Fruit fly (Drosophila melanogaster) whole organism, pupa: ENCODE measurements around the gene dsb.

Source experiments
- CG10348 ChIP-seq: fragments of 200-800 bp; sonication (Bioruptor generic); IDR thresholded peaks from 2 replicates; pipeline ENCODE4 v1.3.6; 2022; ENCODE audit warnings: missing biosample characterization, missing genetic modification characterization
- CG12605 ChIP-seq: fragments of 200-800 bp; sonication (Bioruptor generic); IDR thresholded peaks from 2 replicates; pipeline ENCODE4 v1.3.6; 2022; ENCODE audit warnings: missing biosample characterization, missing genetic modification characterization
- CG13204 ChIP-seq: fragments of 200-800 bp; sonication (Bioruptor generic); optimal IDR thresholded peaks from 2 replicates; lab custom pipeline; 2018; ENCODE audit warnings: missing biosample characterization, mild to moderate bottlenecking, missing genetic modification characterization, moderate library complexity
- CG14655 ChIP-seq: fragments of 200-800 bp; sonication (Bioruptor generic); optimal IDR thresholded peaks from 3 replicates; lab custom pipeline; 2017; ENCODE audit warnings: mild to moderate bottlenecking, missing biosample characterization, missing genetic modification reagents, missing genetic modification characterization
- CG15710 ChIP-seq: fragments of 200-800 bp; sonication (Bioruptor generic); optimal IDR thresholded peaks from 2 replicates; lab custom pipeline; 2018; ENCODE audit warnings: missing biosample characterization, mild to moderate bottlenecking, missing genetic modification characterization, moderate library complexity
- CG17806 ChIP-seq: fragments of 200-800 bp; sonication (Bioruptor generic); optimal IDR thresholded peaks from 2 replicates; lab custom pipeline; 2018; ENCODE audit warnings: missing biosample characterization, mild to moderate bottlenecking, missing genetic modification characterization, moderate library complexity
- CG32121 ChIP-seq: fragments of 200-800 bp; sonication (Bioruptor generic); IDR thresholded peaks from 2 replicates; pipeline ENCODE4 v1.3.6; 2022; ENCODE audit warnings: missing biosample characterization, missing genetic modification characterization
- CG34367 ChIP-seq: fragments of 200-800 bp; sonication (Bioruptor generic); optimal IDR thresholded peaks from 2 replicates; lab custom pipeline; 2018; ENCODE audit warnings: missing biosample characterization, mild to moderate bottlenecking, missing genetic modification characterization
- CG4496 ChIP-seq: fragments of 200-800 bp; sonication (Bioruptor generic); IDR thresholded peaks from 3 replicates; pipeline ENCODE4 v1.3.6; 2022; ENCODE audit warnings: missing biosample characterization, missing genetic modification characterization
- CG8159 ChIP-seq: fragments of 200-800 bp; sonication (Bioruptor generic); optimal IDR thresholded peaks from 3 replicates; lab custom pipeline; 2018; ENCODE audit warnings: missing biosample characterization, mild to moderate bottlenecking, missing genetic modification characterization, moderate library complexity
- CG8301 ChIP-seq: fragments of 200-800 bp; sonication (Bioruptor generic); optimal IDR thresholded peaks from 2 replicates; lab custom pipeline; 2018; ENCODE audit warnings: missing biosample characterization, mild to moderate bottlenecking, missing genetic modification characterization
- CG9948 ChIP-seq: fragments of 200-800 bp; sonication (Bioruptor generic); optimal IDR thresholded peaks from 2 replicates; lab custom pipeline; 2018; ENCODE audit warnings: missing biosample characterization, mild to moderate bottlenecking, missing genetic modification characterization, moderate library complexity
- D1 ChIP-seq: fragments of 200-800 bp; sonication (Bioruptor generic); optimal IDR thresholded peaks from 2 replicates; lab custom pipeline; 2018; ENCODE audit warnings: missing biosample characterization, mild to moderate bottlenecking, missing genetic modification characterization, moderate library complexity
- EcR ChIP-seq: fragments of 200-800 bp; sonication (Bioruptor generic); optimal IDR thresholded peaks from 3 replicates; lab custom pipeline; 2019; ENCODE audit warnings: missing biosample characterization, missing genetic modification characterization, mild to moderate bottlenecking, moderate library complexity, missing genetic modification reagents
- Ets98B ChIP-seq: fragments of 200-800 bp; sonication (Bioruptor generic); IDR thresholded peaks from 2 replicates; pipeline ENCODE4 v1.3.6; 2022; ENCODE audit warnings: missing biosample characterization, missing genetic modification characterization
- Pif1A ChIP-seq: fragments of 200-800 bp; sonication (Bioruptor generic); optimal IDR thresholded peaks from 3 replicates; lab custom pipeline; 2016; ENCODE audit warnings: missing biosample characterization, missing genetic modification characterization
- Pif1B ChIP-seq: fragments of 200-800 bp; sonication (Bioruptor generic); optimal IDR thresholded peaks from 3 replicates; lab custom pipeline; 2016; ENCODE audit warnings: missing biosample characterization, missing genetic modification characterization
- Snoo ChIP-seq: fragments of 200-800 bp; sonication (Bioruptor generic); optimal IDR thresholded peaks from 3 replicates; lab custom pipeline; 2017; ENCODE audit warnings: missing biosample characterization, mild to moderate bottlenecking, missing genetic modification characterization, inconsistent platforms
- fd96Ca ChIP-seq: fragments of 200-800 bp; sonication (Bioruptor generic); IDR thresholded peaks from 3 replicates; pipeline ENCODE4 v1.3.6; 2022; ENCODE audit warnings: missing biosample characterization, missing genetic modification characterization
- gl ChIP-seq: fragments of 200-800 bp; sonication (Bioruptor generic); optimal IDR thresholded peaks from 2 replicates; lab custom pipeline; 2018; ENCODE audit warnings: missing biosample characterization, mild to moderate bottlenecking, missing genetic modification characterization
- rn ChIP-seq: fragments of 200-800 bp; sonication (Bioruptor generic); IDR thresholded peaks from 2 replicates; pipeline ENCODE4 v1.3.6; 2022; ENCODE audit warnings: missing biosample characterization, missing genetic modification characterization

The dsb gene

DNA sequence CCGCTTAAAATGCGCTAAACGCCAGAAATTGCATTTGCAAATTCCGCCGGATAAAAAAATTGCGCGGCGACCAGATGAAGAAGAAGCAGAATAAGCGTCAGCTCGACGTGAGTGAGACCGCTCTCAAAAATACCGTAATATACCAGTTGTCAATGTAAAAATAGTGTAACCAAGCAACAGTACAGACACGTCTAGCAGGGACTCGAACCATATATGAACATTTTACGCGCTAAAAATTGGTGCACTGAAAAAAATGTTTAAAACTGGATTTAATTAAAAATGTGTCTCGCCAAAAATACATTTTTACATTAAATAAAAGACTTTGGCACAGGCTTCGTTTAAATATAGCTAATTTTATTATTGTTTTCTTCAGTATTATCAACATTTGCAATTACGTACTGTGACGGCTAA is 33.8 kb downstream of the dsb start, which contains the start of gene dre4:
Gene dre4, minus strand, starts transcription at position 98 of the 411 bp plus-strand sequence.
- TF ChIP-seq rn (GFP tag; lab: Robert Waterston, UW) (peak; percentile 41; the same call in 1 of the 2 replicates), CG8301 (tag; lab: Kevin White, UChicago) (peak; percentile 71), CG17806 (tag; lab: Kevin White, UChicago) (peak; percentile 67), fd96Ca (GFP tag; lab: Robert Waterston, UW) (0 out of 3 replicates have a peak, but pooled peaks have one; percentile 17), Pif1A (GFP tag; lab: Kevin White, UChicago) (no peak), CG14655 (GFP tag; lab: Kevin White, UChicago) (no peak), Pif1B (GFP tag; lab: Kevin White, UChicago) (no peak), CG32121 (GFP tag; lab: Robert Waterston, UW) (no peak; the same call in 1 of the 2 replicates), CG4496 (peak; percentile 60), gl (tag; lab: Kevin White, UChicago) (no peak), D1 (no peak), Ets98B (GFP tag; lab: Robert Waterston, UW) (peak; percentile 62), CG15710 (tag; lab: Kevin White, UChicago) (peak; percentile 47), CG34367 (tag; lab: Kevin White, UChicago) (peak; percentile 48), CG13204 (GFP tag; lab: Kevin White, UChicago) (no peak), CG8159 (tag; lab: Kevin White, UChicago) (peak; percentile 65), CG9948 (peak; percentile 51), CG10348 (GFP tag; lab: Robert Waterston, UW) (no peak), CG12605 (GFP tag; lab: Robert Waterston, UW) (peak; percentile 61), EcR (GFP tag; lab: Kevin White, UChicago) (peak; percentile 68), Snoo (peak; percentile 66)

DNA sequence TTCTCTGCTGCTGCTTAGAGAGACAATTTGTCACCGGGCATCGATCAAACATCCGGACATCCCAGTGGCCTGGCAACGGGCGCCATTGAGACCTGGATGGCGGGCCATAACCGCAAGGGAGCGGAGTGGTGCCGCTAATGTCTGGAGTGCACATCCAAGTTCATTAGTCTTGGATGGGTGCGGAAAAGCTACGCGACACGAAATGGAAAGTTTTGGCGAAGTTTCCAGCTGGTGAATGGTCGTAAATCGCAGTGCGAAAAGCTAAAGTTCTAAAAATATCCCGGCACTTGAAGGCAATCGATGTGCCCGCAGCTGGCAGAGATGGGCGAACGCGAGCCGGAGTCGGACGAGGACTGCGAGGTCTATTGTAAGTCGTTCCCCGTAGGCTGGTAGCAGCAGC is 40.3 kb downstream of the dsb start, which contains the start of gene CG13924:
Gene CG13924, plus strand, starts transcription at position 301 of the 400 bp plus-strand sequence.
- TF ChIP-seq EcR (GFP tag; lab: Kevin White, UChicago) (no peak), Pif1B (GFP tag; lab: Kevin White, UChicago) (no peak), fd96Ca (GFP tag; lab: Robert Waterston, UW) (no peak), CG12605 (GFP tag; lab: Robert Waterston, UW) (no peak), CG14655 (GFP tag; lab: Kevin White, UChicago) (no peak), CG9948 (no peak), CG8159 (tag; lab: Kevin White, UChicago) (no peak), Ets98B (GFP tag; lab: Robert Waterston, UW) (no peak), Snoo (no peak), D1 (no peak), CG4496 (no peak), CG32121 (GFP tag; lab: Robert Waterston, UW) (no peak), CG34367 (tag; lab: Kevin White, UChicago) (no peak), CG17806 (tag; lab: Kevin White, UChicago) (no peak)

DNA sequence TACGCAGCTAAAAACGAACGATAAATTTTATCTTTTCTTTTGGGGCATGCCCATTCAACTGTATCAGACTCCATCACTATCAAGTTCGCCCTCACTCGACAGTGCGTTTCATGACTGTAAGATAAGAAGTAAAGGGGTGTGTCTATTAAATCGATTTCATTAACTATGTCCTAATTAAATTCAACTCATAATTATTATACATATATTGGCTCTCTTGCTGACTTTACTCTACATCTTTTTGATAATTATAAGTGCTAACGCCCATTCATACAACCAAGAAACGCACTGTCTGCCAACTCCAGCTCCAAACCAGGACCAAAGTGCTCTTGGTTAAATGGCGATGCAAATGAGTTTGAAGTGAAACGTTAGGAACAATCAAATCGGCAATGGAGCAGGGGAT is 41.2 kb downstream of the dsb start:
- TF ChIP-seq fd96Ca (GFP tag; lab: Robert Waterston, UW) (peak; percentile 33; the same call in 1 of the 3 replicates), rn (GFP tag; lab: Robert Waterston, UW) (no peak), CG17806 (tag; lab: Kevin White, UChicago) (peak; percentile 26), CG12605 (GFP tag; lab: Robert Waterston, UW) (no peak; the same call in 1 of the 2 replicates), CG13204 (GFP tag; lab: Kevin White, UChicago) (no peak), CG34367 (tag; lab: Kevin White, UChicago) (no peak), CG4496 (peak; percentile 67; the same call in 2 of the 3 replicates), Snoo (no peak), CG32121 (GFP tag; lab: Robert Waterston, UW) (peak; percentile 29; the same call in 1 of the 2 replicates), CG8159 (tag; lab: Kevin White, UChicago) (no peak), Ets98B (GFP tag; lab: Robert Waterston, UW) (peak; percentile 66), CG15710 (tag; lab: Kevin White, UChicago) (peak; percentile 25), EcR (GFP tag; lab: Kevin White, UChicago) (no peak), gl (tag; lab: Kevin White, UChicago) (no peak), CG10348 (GFP tag; lab: Robert Waterston, UW) (no peak), D1 (no peak), CG9948 (peak; percentile 30), CG14655 (GFP tag; lab: Kevin White, UChicago) (no peak), Pif1A (GFP tag; lab: Kevin White, UChicago) (no peak), CG8301 (tag; lab: Kevin White, UChicago) (peak; percentile 39), Pif1B (GFP tag; lab: Kevin White, UChicago) (no peak)
- TF ChIP-seq, all 21 proteins: peak for 8

DNA sequence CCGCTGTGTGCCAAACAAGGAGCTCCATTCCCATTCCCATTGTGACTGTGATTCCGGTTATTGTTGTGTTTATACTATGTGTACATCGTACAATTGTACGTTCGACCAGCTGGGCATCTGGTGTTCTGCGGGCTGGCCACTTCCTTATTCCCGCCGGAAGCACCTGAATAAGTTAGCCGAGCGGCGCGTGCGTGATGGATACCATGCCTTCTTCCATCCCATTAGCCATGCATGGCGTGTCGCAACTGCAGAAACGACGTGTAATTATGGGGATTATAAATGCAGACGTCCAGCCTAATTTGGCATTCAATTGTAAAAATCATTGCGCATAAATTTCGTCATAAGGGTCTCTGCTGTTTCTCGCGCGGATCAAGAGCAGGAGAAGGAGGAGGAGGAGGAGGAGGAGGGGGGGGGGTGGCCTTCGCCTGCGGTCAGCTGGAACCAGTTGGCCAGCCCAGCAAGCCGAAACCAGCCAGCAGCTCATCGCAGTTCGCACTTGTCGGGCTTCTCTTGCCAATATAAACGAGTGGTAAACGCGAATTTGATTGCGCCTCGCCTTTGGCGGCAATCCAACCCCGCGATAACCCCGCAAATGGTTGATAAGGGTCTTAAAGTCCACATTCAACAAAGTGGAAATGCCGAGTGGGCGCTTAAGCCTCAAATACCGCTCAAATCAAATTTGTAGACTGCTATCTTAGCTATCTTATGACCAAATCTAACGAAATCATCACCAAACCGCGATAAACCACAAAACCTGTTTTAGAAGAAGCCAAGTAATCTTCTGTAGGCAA is 43.8 kb downstream of the dsb start:
- TF ChIP-seq EcR (GFP tag; lab: Kevin White, UChicago) (no peak), CG32121 (GFP tag; lab: Robert Waterston, UW) (0 out of 2 replicates have a peak, but pooled peaks have one; percentile 9), gl (tag; lab: Kevin White, UChicago) (peak; percentile 55), CG14655 (GFP tag; lab: Kevin White, UChicago) (no peak), CG34367 (tag; lab: Kevin White, UChicago) (no peak), CG4496 (peak; percentile 37; the same call in 1 of the 3 replicates), CG8301 (tag; lab: Kevin White, UChicago) (peak; percentile 2), CG9948 (no peak), D1 (no peak), CG15710 (tag; lab: Kevin White, UChicago) (no peak), Pif1A (GFP tag; lab: Kevin White, UChicago) (no peak), Ets98B (GFP tag; lab: Robert Waterston, UW) (no peak; the same call in 1 of the 2 replicates), Snoo (no peak), Pif1B (GFP tag; lab: Kevin White, UChicago) (no peak), CG13204 (GFP tag; lab: Kevin White, UChicago) (no peak), fd96Ca (GFP tag; lab: Robert Waterston, UW) (no peak), CG12605 (GFP tag; lab: Robert Waterston, UW) (0 out of 2 replicates have a peak, but pooled peaks have one; percentile 7), rn (GFP tag; lab: Robert Waterston, UW) (no peak), CG10348 (GFP tag; lab: Robert Waterston, UW) (no peak), CG17806 (tag; lab: Kevin White, UChicago) (no peak), CG8159 (tag; lab: Kevin White, UChicago) (no peak)
